Worm (Caenorhabditis elegans) whole organism, L4/young adult: ENCODE data around the gene Y50D4B.1.

Experiments used
- W03F9.2 ChIP-seq: fragments of 150-350 bp; optimal IDR thresholded peaks from 2 replicates; lab custom pipeline; 2014; ENCODE audit warnings: missing biosample characterization, missing genetic modification characterization
- dao-5 ChIP-seq: sonication (generic microtip); optimal IDR thresholded peaks from 2 replicates; lab custom pipeline; 2016; ENCODE audit warnings: missing genotype, missing genetic modification characterization, moderate library complexity, missing compliant biosample characterization
- him-1 ChIP-seq: sonication (generic microtip); optimal IDR thresholded peaks from 2 replicates; lab custom pipeline; 2016; ENCODE audit warnings: missing genotype, missing genetic modification reagents, missing genetic modification characterization, missing compliant biosample characterization

Y50D4B.1 gene

ce11 chrV:1133840-1134239 is 21.1 kb downstream of the Y50D4B.1 start, which contains the start of gene cpr-5:
TSS of gene cpr-5 (minus strand) at chrV:1134036.
- TF ChIP-seq dao-5 (no peak), W03F9.2 (tag; lab: Kevin White, UChicago) (no peak), him-1 (tag; lab: Kevin White, UChicago) (no peak)

ce11 chrV:1134302-1134701 is 21.5 kb downstream of the Y50D4B.1 start, which contains the start of gene cpr-8:
TSS of gene cpr-8 (plus strand) at chrV:1134602.
- no peak for TF ChIP-seq dao-5
- TF ChIP-seq W03F9.2 (tag; lab: Kevin White, UChicago): no peak
- TF ChIP-seq him-1 (tag; lab: Kevin White, UChicago): no peak

DNA sequence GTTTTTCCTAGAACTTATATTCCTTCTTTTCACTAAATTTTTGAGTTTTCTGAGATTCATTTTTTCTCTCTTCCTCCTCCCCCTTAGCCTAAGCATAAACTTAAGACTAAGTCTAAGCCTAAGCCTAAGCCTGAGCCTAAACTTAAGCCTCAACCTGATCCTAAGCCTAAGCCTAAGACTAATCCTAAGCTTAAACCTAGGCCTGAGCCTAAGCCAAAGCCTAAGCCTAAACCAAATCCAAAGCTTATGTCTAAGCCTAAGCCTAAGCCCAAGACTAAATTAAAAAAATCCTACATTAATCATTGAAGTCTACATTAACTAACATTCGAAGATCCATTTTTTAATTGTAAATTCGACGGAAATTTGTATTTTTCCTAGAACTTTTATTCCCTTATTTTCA is 28.0 kb downstream of the Y50D4B.1 start:
- TF ChIP-seq W03F9.2 (tag; lab: Kevin White, UChicago) (no peak), him-1 (tag; lab: Kevin White, UChicago) (no peak), dao-5 (no peak)

- TF ChIP-seq him-1 (tag; lab: Kevin White, UChicago) (no peak), dao-5 (no peak), W03F9.2 (tag; lab: Kevin White, UChicago) (no peak)
Measured at ce11 chrV:1141433-1141832, 28.7 kb downstream of the Y50D4B.1 start, which contains the start of gene cutl-22. TSS of gene cutl-22 (plus strand) at chrV:1141733.

DNA sequence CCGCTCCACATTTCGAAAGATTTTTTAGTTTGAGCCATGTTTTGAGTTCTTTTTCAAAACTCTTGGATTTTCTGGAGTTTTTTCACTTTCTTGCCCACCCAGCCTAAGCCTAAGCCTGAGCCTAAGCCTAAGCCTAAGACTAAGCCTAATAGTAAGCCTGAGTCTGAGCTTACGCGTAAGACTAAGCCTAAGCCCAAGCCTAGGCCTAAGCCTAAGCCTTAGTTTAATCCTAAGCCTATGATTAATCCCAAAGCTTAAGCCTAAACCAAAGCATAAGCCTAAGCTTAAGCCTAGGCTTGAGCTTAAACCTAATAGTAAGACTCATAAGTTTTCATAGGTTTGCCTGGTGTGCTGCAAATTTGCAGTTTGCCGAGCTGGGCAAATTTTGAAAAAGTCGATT is 29.5 kb downstream of the Y50D4B.1 start:
- TF ChIP-seq W03F9.2 (tag; lab: Kevin White, UChicago) (no peak), him-1 (tag; lab: Kevin White, UChicago) (no peak), dao-5 (no peak)

DNA sequence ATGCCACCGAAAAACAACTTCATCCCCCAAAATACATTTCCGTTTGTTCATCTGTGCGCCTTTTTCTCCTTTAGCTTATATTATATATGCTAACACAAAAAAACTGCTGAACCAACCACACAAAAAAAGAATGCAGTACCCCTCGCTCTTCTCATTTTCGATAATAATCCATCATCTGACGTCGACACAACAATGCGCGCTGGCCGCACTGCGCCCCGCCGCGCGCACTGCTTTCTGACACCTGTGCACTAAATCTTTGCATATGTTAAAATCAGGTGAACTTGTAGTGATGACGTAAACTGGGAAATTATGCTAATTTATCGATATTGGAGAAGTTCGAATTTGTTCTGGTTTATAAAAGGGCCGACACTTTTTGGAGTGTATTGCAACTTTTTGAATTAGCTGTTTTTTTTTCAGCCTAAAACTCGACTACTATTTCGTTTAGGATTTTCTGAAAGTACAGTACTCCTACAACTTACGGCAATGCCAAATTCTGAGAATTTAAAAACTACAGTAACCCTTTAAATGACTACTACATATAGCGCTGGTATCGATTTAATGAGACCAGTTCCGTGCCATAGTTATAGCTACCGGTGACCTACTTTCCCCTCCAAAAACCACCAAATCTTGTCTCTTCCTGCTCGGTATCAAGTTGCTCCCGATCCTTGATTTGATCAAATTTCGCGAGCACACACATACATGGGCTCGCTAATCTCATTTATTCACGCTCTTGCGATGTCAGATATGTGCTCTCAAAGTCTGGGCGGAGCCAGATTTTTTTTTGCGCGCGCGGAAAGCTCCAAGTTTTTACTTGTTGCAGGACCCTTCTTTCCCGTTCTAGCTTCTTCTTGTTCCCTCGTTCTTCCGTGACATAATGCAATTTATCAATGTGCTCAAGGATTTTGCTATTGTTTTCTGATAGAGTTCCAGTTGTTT is 37.2 kb downstream of the Y50D4B.1 start:
- TF ChIP-seq W03F9.2 (tag; lab: Kevin White, UChicago) (no peak), dao-5 (no peak), him-1 (tag; lab: Kevin White, UChicago) (no peak)

DNA sequence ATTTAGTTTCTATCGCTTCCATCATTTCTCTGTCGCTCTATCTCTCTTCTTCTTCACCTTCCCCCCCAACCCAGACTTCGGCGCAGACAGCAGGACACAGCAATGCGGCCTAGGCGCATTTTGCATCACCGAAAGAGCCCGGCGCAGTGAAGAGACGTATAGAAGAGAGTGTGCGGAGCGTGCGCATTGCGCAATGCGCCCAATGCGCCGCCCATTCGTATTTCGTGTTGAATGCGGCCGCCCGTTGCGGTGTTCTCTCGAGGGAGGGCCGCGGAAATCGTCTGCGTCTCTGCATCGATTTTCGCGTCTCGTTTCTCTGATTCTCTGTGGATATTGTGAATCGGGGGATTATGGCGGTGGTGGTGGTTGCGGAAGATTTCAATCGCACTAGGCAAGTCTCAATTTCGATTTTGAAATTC is 38.6 kb downstream of the Y50D4B.1 start:
- peak; percentile 87 for TF ChIP-seq dao-5
- peak; percentile 63 for TF ChIP-seq W03F9.2 (tag; lab: Kevin White, UChicago)
- peak; percentile 99 for TF ChIP-seq him-1 (tag; lab: Kevin White, UChicago)

- no peak for TF ChIP-seq dao-5
- TF ChIP-seq him-1 (tag; lab: Kevin White, UChicago): no peak
- no peak for TF ChIP-seq W03F9.2 (tag; lab: Kevin White, UChicago)
Measured at ce11 chrV:1151830-1152229, 39.1 kb downstream of the Y50D4B.1 start.

DNA sequence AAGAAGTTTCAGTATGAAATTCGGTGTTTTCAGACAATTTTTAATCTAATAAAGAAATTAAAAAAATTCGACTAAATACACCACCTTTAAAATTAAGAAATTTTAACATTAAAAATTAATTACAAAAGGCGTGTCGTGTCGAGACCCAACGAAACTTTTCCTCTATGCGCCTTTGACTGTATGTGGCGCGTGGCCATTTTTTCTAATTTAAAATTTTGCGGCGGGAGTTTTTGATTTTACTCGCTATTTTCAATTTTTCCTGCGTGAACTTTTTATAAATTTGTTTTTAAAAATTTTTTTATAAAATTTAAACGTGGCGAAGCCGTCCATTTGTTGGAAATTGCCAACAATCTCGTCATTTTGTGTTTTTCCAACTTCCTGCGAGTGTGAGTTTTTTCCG is 40.0 kb downstream of the Y50D4B.1 start:
- TF ChIP-seq him-1 (tag; lab: Kevin White, UChicago) (no peak), dao-5 (no peak), W03F9.2 (tag; lab: Kevin White, UChicago) (no peak)

ce11 chrV:1153387-1153786 is 40.6 kb downstream of the Y50D4B.1 start:
- TF ChIP-seq W03F9.2 (tag; lab: Kevin White, UChicago) (no peak), him-1 (tag; lab: Kevin White, UChicago) (no peak), dao-5 (no peak)

DNA sequence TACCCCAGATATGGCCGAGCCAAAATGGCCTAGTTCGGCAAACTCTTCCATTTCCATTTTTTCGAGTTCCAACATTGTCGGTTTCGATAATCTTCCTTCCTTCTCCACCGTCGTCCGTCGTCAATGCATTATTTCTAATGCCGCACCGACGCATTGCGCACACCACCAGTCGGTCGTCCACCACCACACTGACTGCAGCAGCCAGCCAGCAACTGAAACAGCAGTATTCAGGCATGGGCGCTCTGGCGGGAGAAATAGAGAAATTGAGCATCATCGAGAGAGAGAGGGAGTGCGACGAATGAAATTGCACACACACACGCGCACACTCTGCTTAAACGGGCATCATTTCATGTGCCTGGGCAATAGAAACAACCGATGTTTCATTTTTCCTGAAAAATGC is 41.2 kb downstream of the Y50D4B.1 start:
- peak; percentile 54 for TF ChIP-seq him-1 (tag; lab: Kevin White, UChicago)
- TF ChIP-seq W03F9.2 (tag; lab: Kevin White, UChicago): no peak
- no peak for TF ChIP-seq dao-5

DNA sequence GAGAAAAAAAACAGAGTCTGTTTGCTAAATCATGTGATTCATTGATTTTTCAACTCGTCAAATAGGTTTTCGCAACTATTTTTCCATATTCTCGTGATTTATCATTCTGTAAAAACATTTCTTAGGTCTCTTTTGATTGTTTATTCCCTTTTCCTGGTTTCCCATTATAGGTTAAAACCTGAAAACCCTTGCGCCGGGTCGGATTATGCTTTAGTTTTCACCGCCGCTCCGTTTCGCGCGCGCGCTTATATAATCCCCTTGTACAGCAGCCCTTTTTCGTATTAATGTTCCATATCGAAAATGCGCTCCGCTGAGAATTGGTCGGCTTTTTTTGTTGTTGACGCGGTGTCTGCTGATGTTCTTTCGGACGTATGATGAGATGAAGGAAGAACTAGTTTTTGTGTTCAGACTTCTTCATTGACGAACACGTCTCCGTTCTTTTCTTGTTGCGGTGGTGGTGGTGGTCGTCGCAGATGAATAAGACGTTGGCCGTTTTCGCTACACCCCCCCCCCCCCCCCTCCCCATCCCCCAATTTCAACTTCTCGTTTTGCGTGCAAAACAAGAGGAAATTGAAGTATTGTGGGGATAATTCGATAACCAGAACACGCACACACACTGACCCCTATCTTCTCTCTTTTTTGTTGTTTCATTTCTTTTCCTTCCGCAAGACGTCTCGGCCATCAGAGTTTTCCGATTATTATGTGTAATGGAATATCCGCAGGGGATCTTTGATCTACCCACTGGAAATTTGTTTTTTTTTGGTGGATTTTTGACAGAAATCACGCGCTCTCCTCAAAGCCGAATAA is 41.9 kb downstream of the Y50D4B.1 start:
- TF ChIP-seq dao-5: no peak
- no peak for TF ChIP-seq W03F9.2 (tag; lab: Kevin White, UChicago)
- TF ChIP-seq him-1 (tag; lab: Kevin White, UChicago): no peak

ce11 chrV:1155914-1156313 is 43.2 kb downstream of the Y50D4B.1 start, which contains the start of gene cmd-1:
TSS of gene cmd-1 (plus strand) at chrV:1156271.
- no peak for TF ChIP-seq him-1 (tag; lab: Kevin White, UChicago)
- TF ChIP-seq W03F9.2 (tag; lab: Kevin White, UChicago): no peak
- no peak for TF ChIP-seq dao-5
